Worm (Caenorhabditis elegans) whole organism, L3 larva: ENCODE measurements around the gene srh-299.

Experiments used
- ZK546.5 ChIP-seq: sonication (generic microtip); optimal IDR thresholded peaks from 2 replicates; lab custom pipeline; 2017; ENCODE audit warnings: missing biosample characterization, missing genetic modification characterization
- ama-1 ChIP-seq: fragments of 150-350 bp; optimal IDR thresholded peaks from 2 replicates; lab custom pipeline; 2018
- ceh-16 ChIP-seq: sonication (generic microtip); optimal IDR thresholded peaks from 2 replicates; lab custom pipeline; 2017; ENCODE audit warnings: missing biosample characterization, missing genetic modification characterization
- ceh-28 ChIP-seq: fragments of 150-350 bp; optimal IDR thresholded peaks from 2 replicates; lab custom pipeline; 2014; ENCODE audit warnings: missing biosample characterization, missing genetic modification reagents, missing genetic modification characterization
- ceh-82 ChIP-seq: fragments of 150-350 bp; optimal IDR thresholded peaks from 2 replicates; lab custom pipeline; 2014; ENCODE audit warnings: missing biosample characterization, missing genetic modification characterization
- ceh-9 ChIP-seq: sonication (generic microtip); optimal IDR thresholded peaks from 2 replicates; lab custom pipeline; 2018; ENCODE audit warnings: missing biosample characterization, missing genetic modification characterization
- daf-12 ChIP-seq: fragments of 150-350 bp; optimal IDR thresholded peaks from 2 replicates; lab custom pipeline; 2014; ENCODE audit warnings: missing biosample characterization, missing genetic modification reagents, missing genetic modification characterization
- elt-1 ChIP-seq: fragments of 150-350 bp; optimal IDR thresholded peaks from 2 replicates; lab custom pipeline; 2014; ENCODE audit warnings: missing biosample characterization, missing genetic modification characterization
- elt-2 ChIP-seq: sonication (generic microtip); optimal IDR thresholded peaks from 2 replicates; lab custom pipeline; 2016; ENCODE audit warnings: missing genetic modification reagents, mild to moderate bottlenecking, missing genetic modification characterization, missing compliant biosample characterization
- elt-3 ChIP-seq, 3 experiments: fragments of 150-350 bp in 1 of 3; sonication (generic microtip) in 2 of 3; optimal IDR thresholded peaks; 2 replicates in 2 of 3; 4 replicates in 1 of 3; lab custom pipeline; 2014 to 2017; ENCODE audit warnings: missing biosample characterization in 3 of 3, missing genetic modification characterization in 3 of 3
- eor-1 ChIP-seq, 2 experiments: fragments of 150-350 bp; optimal IDR thresholded peaks; 2 replicates each; lab custom pipeline; 2014 to 2018; ENCODE audit warnings: missing biosample characterization in 2 of 2, missing genetic modification characterization in 2 of 2
- fkh-10 ChIP-seq: sonication (generic microtip); optimal IDR thresholded peaks from 2 replicates; lab custom pipeline; 2017; ENCODE audit warnings: missing biosample characterization, missing genetic modification reagents, missing genetic modification characterization
- fkh-2 ChIP-seq: fragments of 150-350 bp; optimal IDR thresholded peaks from 2 replicates; lab custom pipeline; 2014; ENCODE audit warnings: missing biosample characterization, missing genetic modification reagents, missing genetic modification characterization
- fos-1 ChIP-seq: fragments of 150-350 bp; optimal IDR thresholded peaks from 2 replicates; lab custom pipeline; 2014; ENCODE audit warnings: missing biosample characterization, missing genetic modification characterization
- hmg-11 ChIP-seq: sonication (generic microtip); optimal IDR thresholded peaks from 2 replicates; lab custom pipeline; 2016; ENCODE audit warnings: missing genetic modification characterization, missing compliant biosample characterization
- jun-1 ChIP-seq: fragments of 150-350 bp; optimal IDR thresholded peaks from 2 replicates; lab custom pipeline; 2014; ENCODE audit warnings: missing biosample characterization, missing genetic modification reagents, missing genetic modification characterization
- lin-15B ChIP-seq: fragments of 150-350 bp; optimal IDR thresholded peaks from 2 replicates; lab custom pipeline; 2014; ENCODE audit warnings: missing biosample characterization, missing genetic modification characterization
- mml-1 ChIP-seq: fragments of 150-350 bp; sonication (generic microtip); optimal IDR thresholded peaks from 3 replicates; lab custom pipeline; 2014; ENCODE audit warnings: missing biosample characterization, missing genetic modification characterization
- nfya-1 ChIP-seq: sonication (generic microtip); optimal IDR thresholded peaks from 2 replicates; lab custom pipeline; 2017; ENCODE audit warnings: missing genetic modification characterization, mild to moderate bottlenecking, missing compliant biosample characterization, antibody characterized with exemption, moderate library complexity; ENCODE audit not compliant: insufficient read depth
- nhr-11 ChIP-seq: fragments of 150-350 bp; optimal IDR thresholded peaks from 2 replicates; lab custom pipeline; 2014; ENCODE audit warnings: missing biosample characterization, missing genetic modification characterization
- nhr-12 ChIP-seq: fragments of 150-350 bp; optimal IDR thresholded peaks from 2 replicates; lab custom pipeline; 2014; ENCODE audit warnings: missing biosample characterization, missing genetic modification characterization
- nhr-237 ChIP-seq: fragments of 150-350 bp; optimal IDR thresholded peaks from 2 replicates; lab custom pipeline; 2014; ENCODE audit warnings: missing biosample characterization, missing genetic modification characterization
- nhr-25 ChIP-seq: sonication (generic microtip); optimal IDR thresholded peaks from 2 replicates; lab custom pipeline; 2017; ENCODE audit warnings: missing biosample characterization, missing genetic modification characterization
- nhr-28 ChIP-seq: fragments of 150-350 bp; optimal IDR thresholded peaks from 2 replicates; lab custom pipeline; 2014; ENCODE audit warnings: missing biosample characterization, missing genetic modification characterization
- nhr-43 ChIP-seq: sonication (generic microtip); optimal IDR thresholded peaks from 2 replicates; lab custom pipeline; 2016; ENCODE audit warnings: mild to moderate bottlenecking, missing genetic modification characterization, missing compliant biosample characterization; ENCODE audit not compliant: poor library complexity, severe bottlenecking
- nhr-67 ChIP-seq: fragments of 150-350 bp; optimal IDR thresholded peaks from 2 replicates; lab custom pipeline; 2014; ENCODE audit warnings: missing biosample characterization, missing genetic modification characterization
- pha-4 ChIP-seq: fragments of 150-350 bp; optimal IDR thresholded peaks from 2 replicates; lab custom pipeline; 2014; ENCODE audit warnings: missing biosample characterization, missing genetic modification reagents, missing genetic modification characterization
- pqm-1 ChIP-seq: fragments of 150-350 bp; optimal IDR thresholded peaks from 2 replicates; lab custom pipeline; 2017; ENCODE audit warnings: missing biosample characterization, missing genetic modification characterization, inconsistent platforms
- sea-2 ChIP-seq: fragments of 150-350 bp; sonication (generic microtip); optimal IDR thresholded peaks from 4 replicates; lab custom pipeline; 2014; ENCODE audit warnings: missing biosample characterization, missing genetic modification reagents, missing genetic modification characterization
- unc-39 ChIP-seq: sonication (generic microtip); optimal IDR thresholded peaks from 4 replicates; lab custom pipeline; 2017; ENCODE audit warnings: missing biosample characterization, missing genetic modification characterization
- ztf-11 ChIP-seq: fragments of 150-350 bp; optimal IDR thresholded peaks from 2 replicates; lab custom pipeline; 2014; ENCODE audit warnings: missing biosample characterization, missing genetic modification characterization
- ztf-4 ChIP-seq: fragments of 150-350 bp; optimal IDR thresholded peaks from 2 replicates; lab custom pipeline; 2014; ENCODE audit warnings: missing biosample characterization, missing genetic modification characterization

Gene srh-299

ce11 chrV:15890115-15890514 is 27.0 kb downstream of the srh-299 start:
- TF ChIP-seq eor-1 (tag; optimal IDR thresholded peaks at IDR 0.05; lab: Kevin White, UChicago) (no peak), lin-15B (no peak), elt-2 (tag; lab: Kevin White, UChicago) (peak; percentile 72), pha-4 (tag; lab: Kevin White, UChicago) (peak; percentile 51), nhr-237 (tag; lab: Kevin White, UChicago) (no peak), fos-1 (tag; lab: Kevin White, UChicago) (no peak), pqm-1 (tag; lab: Kevin White, UChicago) (peak; percentile 57)
- TF ChIP-seq, all 47 proteins: peak for 3

DNA sequence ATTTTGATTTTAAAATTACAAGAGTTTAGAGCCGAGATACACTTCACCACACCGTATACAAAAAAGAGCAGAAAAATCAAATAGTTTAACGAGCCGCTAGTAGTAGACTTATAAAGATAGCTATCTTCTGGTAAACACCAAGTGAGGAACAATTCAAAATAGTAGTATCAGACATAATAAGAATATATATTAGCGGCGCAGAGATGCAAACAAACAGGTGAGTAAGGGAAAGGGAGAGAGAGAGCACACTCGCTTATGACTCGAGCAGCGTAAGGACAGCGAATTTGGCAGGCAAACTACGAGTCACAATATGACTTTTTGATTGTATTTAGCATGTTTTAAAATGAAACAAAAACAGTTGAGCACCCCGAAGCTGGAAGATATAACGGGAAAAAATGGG is 28.1 kb downstream of the srh-299 start:
- TF ChIP-seq elt-2 (tag; lab: Kevin White, UChicago) (peak; percentile 68), pqm-1 (tag; lab: Kevin White, UChicago) (peak; percentile 73), jun-1 (no peak), nhr-28 (tag; lab: Kevin White, UChicago) (no peak), pha-4 (tag; lab: Kevin White, UChicago) (peak; percentile 77), ztf-4 (tag; lab: Kevin White, UChicago) (no peak), nhr-43 (tag; lab: Kevin White, UChicago) (no peak)

ce11 chrV:15891761-15892160 is 28.6 kb downstream of the srh-299 start, which contains the start of gene T06C12.12:
T06C12.12 (plus strand) TSS chrV:15892061.
- TF ChIP-seq ceh-16 (tag; lab: Kevin White, UChicago) (no peak), nhr-11 (tag; lab: Kevin White, UChicago) (no peak), ama-1 (no peak), ZK546.5 (no peak), sea-2 (GFP tag; lab: Kevin White, UChicago) (no peak), fos-1 (tag; lab: Kevin White, UChicago) (no peak), daf-12 (no peak), lin-15B (no peak), ceh-82 (no peak), pqm-1 (tag; lab: Kevin White, UChicago) (no peak), jun-1 (no peak), ceh-28 (tag; lab: Kevin White, UChicago) (no peak), nhr-67 (tag; lab: Kevin White, UChicago) (no peak), fkh-10 (GFP tag; lab: Kevin White, UChicago) (no peak), nhr-12 (tag; lab: Kevin White, UChicago) (no peak), elt-3 (tag; optimal IDR thresholded peaks at IDR 0.05; lab: Kevin White, UChicago) (no peak), ztf-11 (tag; lab: Kevin White, UChicago) (no peak)
- TF ChIP-seq, all 47 proteins: peak for 0

DNA sequence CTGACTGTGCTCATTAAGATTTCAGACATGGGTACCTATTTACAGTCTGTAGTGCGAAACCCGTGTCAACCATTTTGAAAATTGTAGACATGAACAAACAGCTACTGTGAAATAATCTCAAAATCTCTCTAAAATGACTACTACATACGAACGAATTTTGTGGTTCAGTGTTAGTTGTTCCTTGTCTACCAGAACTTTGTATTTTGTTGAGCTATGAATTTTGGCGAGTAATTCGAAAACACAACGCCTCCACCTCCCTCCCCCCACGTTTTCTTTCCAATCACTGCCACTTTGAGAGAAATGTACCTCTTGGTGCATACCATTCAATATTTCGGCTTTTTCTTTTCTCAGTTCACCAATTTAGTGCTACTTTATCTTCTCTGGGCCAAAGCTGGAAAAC is 29.6 kb downstream of the srh-299 start, which contains the start of gene T06C12.11:
TSS of gene T06C12.11 (plus strand) at position 301 of the 400 bp plus-strand sequence.
- TF ChIP-seq ztf-4 (tag; lab: Kevin White, UChicago) (no peak), nhr-25 (tag; lab: Kevin White, UChicago) (no peak), ceh-16 (tag; lab: Kevin White, UChicago) (no peak), unc-39 (tag; lab: Kevin White, UChicago) (no peak), fkh-2 (tag; lab: Kevin White, UChicago) (no peak), pqm-1 (tag; lab: Kevin White, UChicago) (no peak), ceh-28 (tag; lab: Kevin White, UChicago) (no peak), nfya-1 (tag; lab: Kevin White, UChicago) (no peak), fkh-10 (GFP tag; lab: Kevin White, UChicago) (no peak), jun-1 (no peak), nhr-11 (tag; lab: Kevin White, UChicago) (no peak), mml-1 (tag; lab: Kevin White, UChicago) (no peak), hmg-11 (tag; lab: Kevin White, UChicago) (no peak)

ce11 chrV:15896671-15897070 is 33.5 kb downstream of the srh-299 start, which contains the start of gene nhr-213:
nhr-213 (minus strand) TSS chrV:15896771.
- TF ChIP-seq elt-1 (tag; lab: Kevin White, UChicago) (no peak), daf-12 (no peak), ztf-11 (tag; lab: Kevin White, UChicago) (no peak), fkh-2 (tag; lab: Kevin White, UChicago) (no peak), ceh-9 (tag; lab: Kevin White, UChicago) (no peak), jun-1 (no peak)
